Fruit fly (Drosophila melanogaster): ENCODE results near the gene mora.

mora gene

DNA sequence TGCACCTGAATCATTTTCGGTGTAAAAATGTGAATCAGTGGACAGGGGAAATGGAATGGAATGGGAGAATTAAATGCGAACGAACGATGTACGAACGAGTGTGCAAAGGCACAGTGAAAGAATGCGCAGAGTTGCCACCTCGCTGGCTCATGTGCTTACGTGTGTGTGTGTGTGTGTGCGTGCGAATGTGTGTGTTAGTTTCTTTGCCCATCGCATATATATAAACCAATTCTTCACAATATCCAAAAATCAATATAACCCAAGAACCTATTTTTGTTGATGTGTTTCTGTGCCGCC is 45.0 kb downstream of the mora start:
- TF ChIP-seq Mnt (GFP tag; optimal IDR thresholded peaks at IDR 0.05) (peak; percentile 62), kay (GFP tag; ENCODE audit: borderline replicate concordance) (no peak), pad (GFP tag; optimal IDR thresholded peaks at IDR 0.05) (peak; percentile 67), CG11617 (GFP tag; optimal IDR thresholded peaks at IDR 0.05) (no peak), bab1 (GFP tag; optimal IDR thresholded peaks at IDR 0.05) (no peak), tj (GFP tag; optimal IDR thresholded peaks at IDR 0.05) (no peak), CG7045 (GFP tag; optimal IDR thresholded peaks at IDR 0.05) (no peak), CG14711 (tag; optimal IDR thresholded peaks at IDR 0.05) (peak; percentile 70)

DNA sequence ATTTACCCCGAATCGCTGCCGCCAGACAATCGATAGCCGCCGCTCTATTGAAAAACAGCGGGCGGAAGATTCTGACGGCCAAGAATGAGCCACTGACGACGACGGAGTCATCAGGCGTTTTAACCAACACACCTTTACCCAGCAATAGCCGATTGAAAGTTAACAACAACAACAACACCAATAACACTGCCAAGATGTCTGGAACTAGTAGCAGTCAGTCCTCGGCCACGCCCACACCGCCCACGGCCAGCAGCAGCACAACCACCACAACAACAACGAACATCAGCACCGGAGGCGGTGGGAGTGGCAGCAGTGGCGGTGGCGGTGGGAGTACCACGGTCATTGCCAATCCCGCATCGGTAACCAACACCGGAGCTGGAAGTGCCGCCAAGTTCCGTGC is 45.8 kb downstream of the mora start:
- no peak for TF ChIP-seq CG1620 (GFP tag; optimal IDR thresholded peaks at IDR 0.05)
- no peak for TF ChIP-seq CG7101 (tag; optimal IDR thresholded peaks at IDR 0.05)
- TF ChIP-seq Mnt (GFP tag; optimal IDR thresholded peaks at IDR 0.05) = no peak
- no peak for TF ChIP-seq bab1 (GFP tag; optimal IDR thresholded peaks at IDR 0.05)
- TF ChIP-seq Crg-1 (GFP tag; optimal IDR thresholded peaks at IDR 0.05) = no peak
- TF ChIP-seq kay (GFP tag; ENCODE audit: borderline replicate concordance) = no peak
- TF ChIP-seq cic (GFP tag; optimal IDR thresholded peaks at IDR 0.05) = no peak
- no peak for TF ChIP-seq tj (GFP tag; optimal IDR thresholded peaks at IDR 0.05)

dm6 chr3R:24233366-24234161 is 47.4 kb downstream of the mora start:
- TF ChIP-seq CG7101 (tag; optimal IDR thresholded peaks at IDR 0.05) = no peak
- TF ChIP-seq Clk (GFP tag; optimal IDR thresholded peaks at IDR 0.05) = no peak
- TF ChIP-seq CG12768 (GFP tag; optimal IDR thresholded peaks at IDR 0.05) = no peak
- TF ChIP-seq CG14711 (tag; optimal IDR thresholded peaks at IDR 0.05) = no peak
- TF ChIP-seq Hr96 (GFP tag; optimal IDR thresholded peaks at IDR 0.05) = no peak
- peak; percentile 27 for TF ChIP-seq Mnt (GFP tag; optimal IDR thresholded peaks at IDR 0.05)
- no peak for TF ChIP-seq bab1 (GFP tag; optimal IDR thresholded peaks at IDR 0.05)
- no peak for TF ChIP-seq CG5204 (GFP tag; optimal IDR thresholded peaks at IDR 0.05)
- peak; percentile 27 for TF ChIP-seq CG11617 (GFP tag; optimal IDR thresholded peaks at IDR 0.05)
- TF ChIP-seq Crg-1 (GFP tag; optimal IDR thresholded peaks at IDR 0.05) = no peak
- TF ChIP-seq CG1620 (GFP tag; optimal IDR thresholded peaks at IDR 0.05) = no peak
- TF ChIP-seq ovo (GFP tag; optimal IDR thresholded peaks at IDR 0.05) = no peak
- no peak for TF ChIP-seq CG33017 (tag; optimal IDR thresholded peaks at IDR 0.05)
- TF ChIP-seq pad (GFP tag; optimal IDR thresholded peaks at IDR 0.05) = no peak
- peak; percentile 16 for TF ChIP-seq CG7045 (GFP tag; optimal IDR thresholded peaks at IDR 0.05)
- TF ChIP-seq toe (GFP tag; optimal IDR thresholded peaks at IDR 0.05) = no peak
- no peak for TF ChIP-seq cnc (optimal IDR thresholded peaks at IDR 0.05)
- TF ChIP-seq tj (GFP tag; optimal IDR thresholded peaks at IDR 0.05) = peak; percentile 6
- TF ChIP-seq cic (GFP tag; optimal IDR thresholded peaks at IDR 0.05) = peak; percentile 88
- TF ChIP-seq kay (GFP tag; ENCODE audit: borderline replicate concordance) = no peak

dm6 chr3R:24234162-24234529 is 48.0 kb downstream of the mora start:
- TF ChIP-seq CG7045 (GFP tag; optimal IDR thresholded peaks at IDR 0.05) (no peak), Mnt (GFP tag; optimal IDR thresholded peaks at IDR 0.05) (no peak), Clk (GFP tag; optimal IDR thresholded peaks at IDR 0.05) (no peak), CG11617 (GFP tag; optimal IDR thresholded peaks at IDR 0.05) (no peak), ovo (GFP tag; optimal IDR thresholded peaks at IDR 0.05) (no peak), bab1 (GFP tag; optimal IDR thresholded peaks at IDR 0.05) (no peak), CG12768 (GFP tag; optimal IDR thresholded peaks at IDR 0.05) (no peak), toe (GFP tag; optimal IDR thresholded peaks at IDR 0.05) (no peak), tj (GFP tag; optimal IDR thresholded peaks at IDR 0.05) (no peak), cnc (optimal IDR thresholded peaks at IDR 0.05) (no peak), cic (GFP tag; optimal IDR thresholded peaks at IDR 0.05) (no peak), pad (GFP tag; optimal IDR thresholded peaks at IDR 0.05) (no peak)

dm6 chr3R:24234721-24235120 is 48.6 kb downstream of the mora start:
- TF ChIP-seq cnc (optimal IDR thresholded peaks at IDR 0.05) = no peak
- no peak for TF ChIP-seq CG33017 (tag; optimal IDR thresholded peaks at IDR 0.05)
- TF ChIP-seq Mnt (GFP tag; optimal IDR thresholded peaks at IDR 0.05) = no peak
- TF ChIP-seq pad (GFP tag; optimal IDR thresholded peaks at IDR 0.05) = no peak
- no peak for TF ChIP-seq CG14711 (tag; optimal IDR thresholded peaks at IDR 0.05)
- no peak for TF ChIP-seq CG7101 (tag; optimal IDR thresholded peaks at IDR 0.05)
- TF ChIP-seq CG5204 (GFP tag; optimal IDR thresholded peaks at IDR 0.05) = no peak
- no peak for TF ChIP-seq CG1620 (GFP tag; optimal IDR thresholded peaks at IDR 0.05)
- TF ChIP-seq CG12768 (GFP tag; optimal IDR thresholded peaks at IDR 0.05) = no peak
- TF ChIP-seq cic (GFP tag; optimal IDR thresholded peaks at IDR 0.05) = no peak
- no peak for TF ChIP-seq bab1 (GFP tag; optimal IDR thresholded peaks at IDR 0.05)
- no peak for TF ChIP-seq toe (GFP tag; optimal IDR thresholded peaks at IDR 0.05)
- no peak for TF ChIP-seq kay (GFP tag; ENCODE audit: borderline replicate concordance)
- no peak for TF ChIP-seq ovo (GFP tag; optimal IDR thresholded peaks at IDR 0.05)
- TF ChIP-seq Hr96 (GFP tag; optimal IDR thresholded peaks at IDR 0.05) = no peak
- no peak for TF ChIP-seq CG11617 (GFP tag; optimal IDR thresholded peaks at IDR 0.05)
- no peak for TF ChIP-seq Crg-1 (GFP tag; optimal IDR thresholded peaks at IDR 0.05)
- no peak for TF ChIP-seq CG7045 (GFP tag; optimal IDR thresholded peaks at IDR 0.05)
- no peak for TF ChIP-seq Clk (GFP tag; optimal IDR thresholded peaks at IDR 0.05)
- TF ChIP-seq tj (GFP tag; optimal IDR thresholded peaks at IDR 0.05) = no peak
